Worm (Caenorhabditis elegans) whole organism, late embryonic: ENCODE measurements around the gene C04C3.14.
"Not testable (repeated sequence)": the region's sequence is repeated elsewhere in the genome, so short reads cannot be mapped to it uniquely, and the experiment has no call there.

ENCODE experiments used
- Y22D7AL.16 ChIP-seq: sonication (generic microtip); optimal IDR thresholded peaks from 2 replicates; lab custom pipeline; 2016; ENCODE audit warnings: missing genetic modification characterization, missing compliant biosample characterization
- ahr-1 ChIP-seq: sonication (generic microtip); optimal IDR thresholded peaks from 2 replicates; lab custom pipeline; 2016; ENCODE audit warnings: missing genetic modification characterization, missing compliant biosample characterization
- ama-1 ChIP-seq: fragments of 150-350 bp; optimal IDR thresholded peaks from 2 replicates; lab custom pipeline; 2014
- ceh-14 ChIP-seq: sonication (generic microtip); optimal IDR thresholded peaks from 2 replicates; lab custom pipeline; 2016; ENCODE audit warnings: missing genotype, missing genetic modification characterization, missing compliant biosample characterization
- ceh-18 ChIP-seq: sonication (generic microtip); optimal IDR thresholded peaks from 2 replicates; lab custom pipeline; 2016; ENCODE audit warnings: missing genetic modification characterization, missing compliant biosample characterization
- ceh-30 ChIP-seq: fragments of 150-350 bp; optimal IDR thresholded peaks from 2 replicates; lab custom pipeline; 2014; ENCODE audit warnings: missing biosample characterization, missing genetic modification characterization
- ceh-31 ChIP-seq: sonication (generic microtip); optimal IDR thresholded peaks from 2 replicates; lab custom pipeline; 2016; ENCODE audit warnings: missing genetic modification characterization, missing compliant biosample characterization
- ceh-34 ChIP-seq: sonication (generic microtip); optimal IDR thresholded peaks from 2 replicates; lab custom pipeline; 2016; ENCODE audit warnings: mild to moderate bottlenecking, missing genetic modification characterization, missing compliant biosample characterization
- ceh-45 ChIP-seq: fragments of 200-800 bp; sonication (Bioruptor generic); IDR thresholded peaks from 2 replicates; pipeline ENCODE4 v1.3.6; 2022; ENCODE audit warnings: missing genetic modification reagents, missing genetic modification characterization, missing compliant biosample characterization
- che-1 ChIP-seq: sonication (generic microtip); optimal IDR thresholded peaks from 2 replicates; lab custom pipeline; 2016; ENCODE audit warnings: mild to moderate bottlenecking, missing genetic modification characterization, missing compliant biosample characterization
- elt-2 ChIP-seq: sonication (generic microtip); optimal IDR thresholded peaks from 2 replicates; lab custom pipeline; 2016; ENCODE audit warnings: missing genetic modification reagents, missing genetic modification characterization, missing compliant biosample characterization
- elt-4 ChIP-seq: sonication (generic microtip); optimal IDR thresholded peaks from 2 replicates; lab custom pipeline; 2016; ENCODE audit warnings: missing genetic modification characterization, missing compliant biosample characterization
- eyg-1 ChIP-seq: sonication (generic microtip); optimal IDR thresholded peaks from 2 replicates; lab custom pipeline; 2016; ENCODE audit warnings: missing genotype, missing genetic modification characterization, missing compliant biosample characterization
- fkh-10 ChIP-seq: fragments of 150-350 bp; optimal IDR thresholded peaks from 2 replicates; lab custom pipeline; 2014; ENCODE audit warnings: missing biosample characterization, missing genetic modification reagents, missing genetic modification characterization
- hlh-15 ChIP-seq: sonication (generic microtip); optimal IDR thresholded peaks from 2 replicates; lab custom pipeline; 2016; ENCODE audit warnings: missing genetic modification characterization, missing compliant biosample characterization
- hlh-30 ChIP-seq: sonication (generic microtip); optimal IDR thresholded peaks from 2 replicates; lab custom pipeline; 2017; ENCODE audit warnings: antibody characterized with exemption, missing genetic modification characterization, missing compliant biosample characterization; ENCODE audit not compliant: insufficient read depth
- lin-11 ChIP-seq: fragments of 200-800 bp; sonication (Bioruptor generic); optimal IDR thresholded peaks from 2 replicates; lab custom pipeline; 2018; ENCODE audit warnings: mild to moderate bottlenecking, missing genetic modification characterization, missing compliant biosample characterization
- madf-2 ChIP-seq: sonication (generic microtip); optimal IDR thresholded peaks from 2 replicates; lab custom pipeline; 2017; ENCODE audit warnings: missing genetic modification characterization, missing compliant biosample characterization
- nfya-1 ChIP-seq: sonication (generic microtip); optimal IDR thresholded peaks from 2 replicates; lab custom pipeline; 2017; ENCODE audit warnings: missing genetic modification characterization, mild to moderate bottlenecking, missing compliant biosample characterization, antibody characterized with exemption, moderate library complexity
- nhr-11 ChIP-seq: fragments of 150-350 bp; optimal IDR thresholded peaks from 2 replicates; lab custom pipeline; 2014; ENCODE audit warnings: missing biosample characterization, missing genetic modification characterization
- nhr-232 ChIP-seq: sonication (generic microtip); optimal IDR thresholded peaks from 2 replicates; lab custom pipeline; 2016; ENCODE audit warnings: missing genetic modification characterization, missing compliant biosample characterization
- npax-4 ChIP-seq: sonication (generic microtip); optimal IDR thresholded peaks from 2 replicates; lab custom pipeline; 2016; ENCODE audit warnings: missing genetic modification characterization, missing compliant biosample characterization
- pag-3 ChIP-seq: sonication (generic microtip); optimal IDR thresholded peaks from 2 replicates; lab custom pipeline; 2016; ENCODE audit warnings: missing compliant biosample characterization, missing genetic modification characterization, borderline replicate concordance
- pat-9 ChIP-seq: fragments of 200-800 bp; sonication (Bioruptor generic); optimal IDR thresholded peaks from 2 replicates; lab custom pipeline; 2018; ENCODE audit warnings: mild to moderate bottlenecking, missing genetic modification characterization, moderate library complexity, missing compliant biosample characterization
- pha-2 ChIP-seq: sonication (generic microtip); optimal IDR thresholded peaks from 2 replicates; lab custom pipeline; 2017; ENCODE audit warnings: mild to moderate bottlenecking, missing genetic modification characterization, missing compliant biosample characterization
- pha-4 ChIP-seq: fragments of 150-350 bp; optimal IDR thresholded peaks from 2 replicates; lab custom pipeline; 2018; ENCODE audit warnings: missing biosample characterization, missing genetic modification reagents, missing genetic modification characterization
- pros-1 ChIP-seq: fragments of 150-350 bp; optimal IDR thresholded peaks from 2 replicates; lab custom pipeline; 2014; ENCODE audit warnings: missing biosample characterization, missing genetic modification reagents, missing genetic modification characterization
- ref-2 ChIP-seq: sonication (generic microtip); optimal IDR thresholded peaks from 2 replicates; lab custom pipeline; 2016; ENCODE audit warnings: missing genetic modification characterization, missing compliant biosample characterization
- rnt-1 ChIP-seq: sonication (generic microtip); optimal IDR thresholded peaks from 2 replicates; lab custom pipeline; 2016; ENCODE audit warnings: missing genetic modification characterization, missing compliant biosample characterization
- sox-2 ChIP-seq: fragments of 200-800 bp; sonication (Bioruptor generic); IDR thresholded peaks from 2 replicates; pipeline ENCODE4 v1.3.6; 2022; ENCODE audit warnings: missing genetic modification reagents, missing genetic modification characterization, missing compliant biosample characterization
- sox-4 ChIP-seq: sonication (generic microtip); optimal IDR thresholded peaks from 2 replicates; lab custom pipeline; 2017; ENCODE audit warnings: mild to moderate bottlenecking, missing genetic modification characterization, inconsistent platforms, missing compliant biosample characterization
- syd-9 ChIP-seq: sonication (generic microtip); optimal IDR thresholded peaks from 2 replicates; lab custom pipeline; 2016; ENCODE audit warnings: mild to moderate bottlenecking, missing genetic modification characterization, moderate library complexity, missing compliant biosample characterization
- unc-3 ChIP-seq, 2 experiments: fragments of 200-800 bp in 1 of 2; sonication (Bioruptor generic) in 1 of 2; sonication (generic microtip) in 1 of 2; conservative IDR thresholded peaks in 1 of 2; optimal IDR thresholded peaks in 1 of 2; 2 replicates each; pipeline versions ENCODE4 v1.3.6 to Lab custom; 2016 to 2022; ENCODE audit warnings: missing compliant biosample characterization in 2 of 2, missing genetic modification characterization in 2 of 2, missing genetic modification reagents in 1 of 2
- unc-55 ChIP-seq: sonication (generic microtip); optimal IDR thresholded peaks from 2 replicates; lab custom pipeline; 2017; ENCODE audit warnings: missing biosample characterization, missing genetic modification reagents, missing genetic modification characterization
- unc-86 ChIP-seq: sonication (generic microtip); optimal IDR thresholded peaks from 2 replicates; lab custom pipeline; 2016; ENCODE audit warnings: missing genetic modification characterization, missing compliant biosample characterization
- zip-5 ChIP-seq: sonication (generic microtip); optimal IDR thresholded peaks from 2 replicates; lab custom pipeline; 2016; ENCODE audit warnings: missing genetic modification characterization, missing compliant biosample characterization

The C04C3.14 gene

ce11 chrIV:3385337-3386215, 10.1 kb upstream of the C04C3.14 start, which contains the start of gene mai-2:
Gene mai-2, plus strand, starts transcription at chrIV:3385910.
- no peak for TF ChIP-seq pros-1
- peak; percentile 91 for TF ChIP-seq hlh-30
- peak; percentile 28 for TF ChIP-seq nfya-1 (tag; lab: Kevin White, UChicago)

DNA sequence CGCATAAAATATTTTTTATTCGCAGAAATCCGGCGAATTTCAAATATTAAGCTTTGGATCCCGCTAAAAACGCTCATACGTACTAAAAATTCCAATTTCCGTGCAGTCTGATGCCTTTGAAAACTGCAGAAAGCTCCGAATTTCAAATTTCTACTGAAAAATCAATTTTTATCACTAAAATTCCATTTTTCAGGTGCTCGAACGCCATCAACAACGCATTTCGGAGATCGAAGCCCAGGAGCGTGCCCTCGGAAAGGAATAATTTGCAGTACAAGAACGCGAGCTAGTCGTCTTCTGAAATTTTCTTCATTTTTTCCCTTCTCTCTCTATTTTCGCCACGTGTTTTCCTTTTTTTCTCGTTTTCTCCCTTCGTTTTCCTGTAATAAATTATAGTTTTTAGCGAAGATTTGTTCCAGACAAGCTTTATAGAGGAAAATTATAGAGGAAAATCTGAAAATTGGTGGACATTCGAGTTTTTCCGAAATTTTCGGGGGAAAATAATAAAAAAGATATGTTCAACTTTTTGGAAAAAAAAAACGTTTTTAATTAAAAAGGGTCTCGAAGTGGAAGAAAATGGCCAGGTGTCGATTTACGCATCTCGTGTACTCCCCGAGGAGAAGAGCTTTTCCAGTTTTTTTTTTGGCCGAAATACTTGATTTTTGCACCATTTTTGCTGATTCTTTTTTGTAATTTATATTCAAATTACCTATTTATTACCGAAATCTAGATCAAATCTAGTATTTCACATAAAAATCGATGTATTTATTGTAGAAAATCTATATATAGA, 9.0 kb upstream of the C04C3.14 start:
- no peak for TF ChIP-seq lin-11
- TF ChIP-seq pha-2 (tag; lab: Kevin White, UChicago) = no peak
- no peak for TF ChIP-seq ceh-31 (tag; lab: Kevin White, UChicago)
- TF ChIP-seq pat-9 (tag; lab: Kevin White, UChicago) = no peak
- TF ChIP-seq ceh-14 (tag; lab: Kevin White, UChicago) = no peak
- TF ChIP-seq nhr-232 (tag; lab: Kevin White, UChicago) = no peak
- no peak for TF ChIP-seq fkh-10 (GFP tag; lab: Kevin White, UChicago)
- no peak for TF ChIP-seq syd-9
- TF ChIP-seq zip-5 (tag; lab: Kevin White, UChicago) = no peak
- no peak for TF ChIP-seq sox-4 (tag; lab: Kevin White, UChicago)
- TF ChIP-seq npax-4 = no peak
- TF ChIP-seq ref-2 = no peak
- no peak for TF ChIP-seq elt-4 (tag; lab: Kevin White, UChicago)
- no peak for TF ChIP-seq pag-3 (tag; lab: Kevin White, UChicago)
- TF ChIP-seq che-1 (tag; lab: Kevin White, UChicago) = no peak
- no peak for TF ChIP-seq unc-3 (GFP tag; conservative IDR thresholded peaks at IDR 0.05; lab: Robert Waterston, UW)
- TF ChIP-seq unc-3 (tag; optimal IDR thresholded peaks at IDR 0.05; lab: Kevin White, UChicago) = no peak
- TF ChIP-seq hlh-15 (tag; lab: Kevin White, UChicago) = no peak

DNA sequence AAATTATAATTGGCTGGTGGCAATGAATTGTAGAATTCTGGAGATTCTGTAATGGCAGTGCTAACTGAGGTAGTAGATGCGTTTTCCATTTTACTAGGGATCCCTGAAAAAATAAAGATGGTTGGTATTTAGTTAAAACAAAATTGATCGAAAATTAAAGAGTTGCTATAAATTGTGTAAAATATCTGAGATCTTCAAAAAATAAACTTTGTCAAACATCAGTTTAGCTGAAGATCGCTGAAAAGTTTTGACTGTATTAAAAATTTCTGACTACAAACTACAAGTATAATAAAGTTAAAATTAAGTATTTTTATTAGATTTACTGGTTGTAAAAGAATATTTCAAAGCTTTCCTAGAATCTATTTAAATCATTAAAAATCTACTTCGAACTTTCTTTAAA, 5.7 kb upstream of the C04C3.14 start, which contains the start of gene B0546.5:
Gene B0546.5, minus strand, starts transcription at position 101 of the 400 bp plus-strand sequence.
- TF ChIP-seq eyg-1, rnt-1, pha-4 (tag; lab: Kevin White, UChicago): not testable (repeated sequence)

ce11 chrIV:3394066-3394465, 1.6 kb upstream of the C04C3.14 start, which contains the start of gene C04C3.4:
Gene C04C3.4, plus strand, starts transcription at chrIV:3394366.
- TF ChIP-seq sox-2 (GFP tag; lab: Robert Waterston, UW); fkh-10 (GFP tag; lab: Kevin White, UChicago); nhr-11 (tag; lab: Kevin White, UChicago): not testable (repeated sequence)

- no peak for TF ChIP-seq pha-2 (tag; lab: Kevin White, UChicago)
- no peak for TF ChIP-seq unc-55 (GFP tag; lab: Kevin White, UChicago)
- TF ChIP-seq ceh-45 (GFP tag; lab: Robert Waterston, UW) = no peak
- TF ChIP-seq elt-2 (tag; lab: Kevin White, UChicago) = no peak
- no peak for TF ChIP-seq che-1 (tag; lab: Kevin White, UChicago)
- TF ChIP-seq npax-4 = no peak
- no peak for TF ChIP-seq ama-1 (lab: Kevin White, UChicago)
- TF ChIP-seq ref-2 = no peak
- no peak for TF ChIP-seq ceh-30 (tag; lab: Kevin White, UChicago)
- no peak for TF ChIP-seq ceh-34 (tag; lab: Kevin White, UChicago)
- no peak for TF ChIP-seq ceh-18
- no peak for TF ChIP-seq sox-2 (GFP tag; lab: Robert Waterston, UW)
- no peak for TF ChIP-seq ahr-1
- TF ChIP-seq madf-2 = no peak
- no peak for TF ChIP-seq unc-86 (tag; lab: Kevin White, UChicago)
- TF ChIP-seq eyg-1 (tag; lab: Kevin White, UChicago) = no peak
- TF ChIP-seq Y22D7AL.16 (tag; lab: Kevin White, UChicago) = no peak
- TF ChIP-seq pha-4 (tag; lab: Kevin White, UChicago) = no peak
- TF ChIP-seq, all 69 proteins: peak for 0
These were observed 2.4 kb downstream of the C04C3.14 start for ce11 chrIV:3398078-3398477.
